Fruit fly (Drosophila melanogaster) whole organism, embryonic: ENCODE measurements around the gene CG42269.

Experiments used
- C15 ChIP-seq: fragments of 200-800 bp; sonication (Bioruptor generic); IDR thresholded peaks from 3 replicates; pipeline ENCODE4 v1.3.6; 2022; ENCODE audit warnings: missing biosample characterization, missing genetic modification characterization
- CG11247 ChIP-seq: fragments of 200-800 bp; sonication (Bioruptor generic); IDR thresholded peaks from 2 replicates; pipeline ENCODE4 v1.3.6; 2022; ENCODE audit warnings: missing biosample characterization, missing genetic modification characterization
- CG11504 ChIP-seq: fragments of 200-800 bp; sonication (Bioruptor generic); optimal IDR thresholded peaks from 3 replicates; lab custom pipeline; 2019; ENCODE audit warnings: missing biosample characterization, mild to moderate bottlenecking, missing genetic modification characterization, moderate library complexity
- CG11560 ChIP-seq: fragments of 200-800 bp; sonication (Bioruptor generic); IDR thresholded peaks from 3 replicates; pipeline ENCODE4 v1.3.6; 2022; ENCODE audit warnings: missing biosample characterization, missing genetic modification characterization
- CG11696 ChIP-seq: fragments of 200-800 bp; sonication (Bioruptor generic); IDR thresholded peaks from 2 replicates; pipeline ENCODE4 v1.3.6; 2022; ENCODE audit warnings: missing biosample characterization, missing genetic modification characterization
- CG12236 ChIP-seq: fragments of 200-800 bp; sonication (Bioruptor generic); optimal IDR thresholded peaks from 2 replicates; lab custom pipeline; 2016; ENCODE audit warnings: missing biosample characterization, missing genetic modification characterization
- CG12744 ChIP-seq: fragments of 200-800 bp; sonication (Bioruptor generic); optimal IDR thresholded peaks from 2 replicates; lab custom pipeline; 2016; ENCODE audit warnings: missing biosample characterization, missing genetic modification characterization
- CG14965 ChIP-seq: fragments of 200-800 bp; sonication (Bioruptor generic); optimal IDR thresholded peaks from 2 replicates; lab custom pipeline; 2016; ENCODE audit warnings: missing biosample characterization, missing genetic modification characterization, borderline replicate concordance
- CG15011 ChIP-seq: fragments of 200-800 bp; sonication (Bioruptor generic); optimal IDR thresholded peaks from 3 replicates; lab custom pipeline; 2018; ENCODE audit warnings: missing biosample characterization, mild to moderate bottlenecking, missing genetic modification characterization
- CG16779 ChIP-seq: fragments of 200-800 bp; sonication (Bioruptor generic); IDR thresholded peaks from 2 replicates; pipeline ENCODE4 v1.3.6; 2022; ENCODE audit warnings: missing biosample characterization, missing genetic modification characterization
- CG17829 ChIP-seq: fragments of 200-800 bp; optimal IDR thresholded peaks from 2 replicates; lab custom pipeline; 2019; ENCODE audit warnings: missing biosample characterization, mild to moderate bottlenecking, missing genetic modification characterization, moderate library complexity
- CG2678 ChIP-seq: fragments of 200-800 bp; sonication (Bioruptor generic); optimal IDR thresholded peaks from 3 replicates; lab custom pipeline; 2019; ENCODE audit warnings: missing biosample characterization, mild to moderate bottlenecking, missing genetic modification characterization, moderate library complexity
- CG31224 ChIP-seq: fragments of 200-800 bp; sonication (Bioruptor generic); IDR thresholded peaks from 2 replicates; pipeline ENCODE4 v1.3.6; 2022; ENCODE audit warnings: missing biosample characterization, missing genetic modification characterization
- CG4424 ChIP-seq: fragments of 200-800 bp; sonication (Bioruptor generic); optimal IDR thresholded peaks from 3 replicates; lab custom pipeline; 2016; ENCODE audit warnings: missing biosample characterization, missing genetic modification characterization
- CG4854 ChIP-seq: fragments of 200-800 bp; sonication (Bioruptor generic); optimal IDR thresholded peaks from 2 replicates; lab custom pipeline; 2016; ENCODE audit warnings: missing biosample characterization, missing genetic modification characterization, inconsistent platforms
- CG7963 ChIP-seq: fragments of 200-800 bp; sonication (Bioruptor generic); IDR thresholded peaks from 3 replicates; pipeline ENCODE4 v1.3.6; 2022; ENCODE audit warnings: missing biosample characterization, missing genetic modification characterization; ENCODE audit not compliant: partially characterized antibody
- CG8281 ChIP-seq: fragments of 200-800 bp; sonication (Bioruptor generic); optimal IDR thresholded peaks from 2 replicates; lab custom pipeline; 2018; ENCODE audit warnings: missing biosample characterization, mild to moderate bottlenecking, missing genetic modification characterization, moderate library complexity
- CG8944 ChIP-seq: fragments of 200-800 bp; sonication (Bioruptor generic); optimal IDR thresholded peaks from 3 replicates; lab custom pipeline; 2016; ENCODE audit warnings: missing biosample characterization, missing genetic modification characterization
- CG9609 ChIP-seq: fragments of 200-800 bp; sonication (Bioruptor generic); optimal IDR thresholded peaks from 3 replicates; lab custom pipeline; 2016; ENCODE audit warnings: missing biosample characterization, missing genetic modification characterization
- CrebB ChIP-seq: fragments of 200-800 bp; sonication (Bioruptor generic); optimal IDR thresholded peaks from 3 replicates; lab custom pipeline; 2018; ENCODE audit warnings: missing biosample characterization, mild to moderate bottlenecking, missing genetic modification characterization
- Doc2 ChIP-seq: fragments of 200-800 bp; sonication (Bioruptor generic); IDR thresholded peaks from 2 replicates; pipeline ENCODE4 v1.3.6; 2022; ENCODE audit warnings: missing biosample characterization, missing genetic modification characterization
- Fer3 ChIP-seq: fragments of 200-800 bp; sonication (Bioruptor generic); optimal IDR thresholded peaks from 2 replicates; lab custom pipeline; 2018; ENCODE audit warnings: missing biosample characterization, mild to moderate bottlenecking, missing genetic modification characterization, moderate library complexity
- GATAe ChIP-seq: fragments of 200-800 bp; sonication (Bioruptor generic); conservative IDR thresholded peaks from 2 replicates; pipeline ENCODE4 v1.3.6; 2022; ENCODE audit warnings: missing biosample characterization, missing genetic modification characterization
- HHEX ChIP-seq: fragments of 200-800 bp; sonication (Bioruptor generic); optimal IDR thresholded peaks from 3 replicates; lab custom pipeline; 2017; ENCODE audit warnings: missing biosample characterization, mild to moderate bottlenecking, missing genetic modification characterization, missing genetic modification reagents
- Hey ChIP-seq: fragments of 200-800 bp; sonication (Bioruptor generic); optimal IDR thresholded peaks from 3 replicates; lab custom pipeline; 2018; ENCODE audit warnings: missing biosample characterization, mild to moderate bottlenecking, missing genetic modification characterization
- Hmx ChIP-seq: fragments of 200-800 bp; sonication (Bioruptor generic); optimal IDR thresholded peaks from 2 replicates; lab custom pipeline; 2016; ENCODE audit warnings: missing biosample characterization, missing genetic modification characterization
- Kr ChIP-seq: fragments of 200-800 bp; sonication (Bioruptor generic); optimal IDR thresholded peaks from 2 replicates; lab custom pipeline; 2017; ENCODE audit warnings: missing biosample characterization, mild to moderate bottlenecking, missing genetic modification characterization
- Optix ChIP-seq: fragments of 200-800 bp; sonication (Bioruptor generic); IDR thresholded peaks from 3 replicates; pipeline ENCODE4 v1.3.6; 2022; ENCODE audit warnings: missing biosample characterization, missing genetic modification characterization
- Rx ChIP-seq: fragments of 200-800 bp; sonication (Bioruptor generic); IDR thresholded peaks from 2 replicates; pipeline ENCODE4 v1.3.6; 2022; ENCODE audit warnings: missing biosample characterization, missing genetic modification characterization
- Sry-β ChIP-seq: fragments of 200-800 bp; sonication (Bioruptor generic); optimal IDR thresholded peaks from 2 replicates; lab custom pipeline; 2018; ENCODE audit warnings: missing biosample characterization, mild to moderate bottlenecking, missing genetic modification characterization, moderate library complexity
- Ssrp ChIP-seq: fragments of 200-800 bp; sonication (Bioruptor generic); optimal IDR thresholded peaks from 2 replicates; lab custom pipeline; 2018; ENCODE audit warnings: missing biosample characterization, mild to moderate bottlenecking, missing genetic modification characterization, moderate library complexity
- TFAM ChIP-seq: fragments of 200-800 bp; sonication (Bioruptor generic); optimal IDR thresholded peaks from 2 replicates; lab custom pipeline; 2017; ENCODE audit warnings: missing biosample characterization, missing genetic modification characterization, inconsistent platforms
- amos ChIP-seq: fragments of 200-800 bp; sonication (Bioruptor generic); IDR thresholded peaks from 2 replicates; pipeline ENCODE4 v1.3.6; 2022; ENCODE audit warnings: missing biosample characterization, missing genetic modification characterization; ENCODE audit not compliant: partially characterized antibody
- bcd ChIP-seq: fragments of 200-800 bp; sonication (Bioruptor generic); optimal IDR thresholded peaks from 2 replicates; lab custom pipeline; 2017; ENCODE audit warnings: missing biosample characterization, mild to moderate bottlenecking, missing genetic modification characterization
- br ChIP-seq: fragments of >200 bp; optimal IDR thresholded peaks from 2 replicates; lab custom pipeline; 2017
- cato ChIP-seq: fragments of 200-800 bp; sonication (Bioruptor generic); optimal IDR thresholded peaks from 2 replicates; lab custom pipeline; 2016; ENCODE audit warnings: missing biosample characterization, missing genetic modification characterization, borderline replicate concordance
- caup ChIP-seq: fragments of 200-800 bp; sonication (Bioruptor generic); optimal IDR thresholded peaks from 3 replicates; lab custom pipeline; 2017; ENCODE audit warnings: missing biosample characterization, mild to moderate bottlenecking, missing genetic modification characterization, moderate library complexity; ENCODE audit not compliant: severe bottlenecking
- danr ChIP-seq: fragments of 200-800 bp; sonication (Bioruptor generic); IDR thresholded peaks from 2 replicates; pipeline ENCODE4 v1.3.6; 2022; ENCODE audit warnings: missing biosample characterization, missing genetic modification characterization
- dysf ChIP-seq: fragments of 200-800 bp; sonication (Bioruptor generic); IDR thresholded peaks from 3 replicates; pipeline ENCODE4 v1.3.6; 2022; ENCODE audit warnings: missing biosample characterization, missing genetic modification characterization
- grau ChIP-seq: fragments of 200-800 bp; optimal IDR thresholded peaks from 3 replicates; lab custom pipeline; 2019; ENCODE audit warnings: missing biosample characterization, mild to moderate bottlenecking, missing genetic modification characterization, moderate library complexity
- gt ChIP-seq: fragments of 200-800 bp; sonication (Bioruptor generic); IDR thresholded peaks from 2 replicates; pipeline ENCODE4 v1.3.6; 2022; ENCODE audit warnings: missing biosample characterization, missing genetic modification characterization
- h ChIP-seq: fragments of >200 bp; optimal IDR thresholded peaks from 2 replicates; lab custom pipeline; 2017
- jing ChIP-seq: fragments of 200-800 bp; sonication (Bioruptor generic); optimal IDR thresholded peaks from 2 replicates; lab custom pipeline; 2018; ENCODE audit warnings: missing biosample characterization, mild to moderate bottlenecking, missing genetic modification characterization
- kni ChIP-seq: fragments of 200-800 bp; sonication (Bioruptor generic); optimal IDR thresholded peaks from 3 replicates; lab custom pipeline; 2017; ENCODE audit warnings: mild to moderate bottlenecking, missing biosample characterization, missing genetic modification reagents, missing genetic modification characterization
- nerfin-1 ChIP-seq: fragments of 200-800 bp; sonication (Bioruptor generic); optimal IDR thresholded peaks from 3 replicates; lab custom pipeline; 2019; ENCODE audit warnings: missing biosample characterization, mild to moderate bottlenecking, missing genetic modification characterization, moderate library complexity
- prd ChIP-seq, 3 experiments: fragments of >200 bp in 2 of 3; fragments of 200-800 bp in 1 of 3; sonication (Bioruptor generic) in 1 of 3; optimal IDR thresholded peaks in 2 of 3; IDR thresholded peaks in 1 of 3; 2 replicates in 2 of 3; 3 replicates in 1 of 3; pipeline versions ENCODE4 v1.3.6 to Lab custom; 2017 to 2022; ENCODE audit warnings: missing biosample characterization in 1 of 3, missing genetic modification characterization in 1 of 3
- repo ChIP-seq: fragments of 200-800 bp; sonication (Bioruptor generic); optimal IDR thresholded peaks from 2 replicates; lab custom pipeline; 2016; ENCODE audit warnings: missing biosample characterization, missing genetic modification characterization
- rib ChIP-seq: fragments of 200-800 bp; sonication (Bioruptor generic); IDR thresholded peaks from 2 replicates; pipeline ENCODE4 v1.3.6; 2022; ENCODE audit warnings: missing biosample characterization, missing genetic modification characterization
- scrt ChIP-seq: fragments of 200-800 bp; sonication (Bioruptor generic); optimal IDR thresholded peaks from 2 replicates; lab custom pipeline; 2018; ENCODE audit warnings: missing biosample characterization, mild to moderate bottlenecking, missing genetic modification characterization, moderate library complexity
- sisA ChIP-seq: fragments of 200-800 bp; sonication (Bioruptor generic); IDR thresholded peaks from 2 replicates; pipeline ENCODE4 v1.3.6; 2022; ENCODE audit warnings: missing biosample characterization, missing genetic modification characterization
- stc ChIP-seq: fragments of 200-800 bp; sonication (Bioruptor generic); IDR thresholded peaks from 2 replicates; pipeline ENCODE4 v1.3.6; 2022; ENCODE audit warnings: missing biosample characterization, missing genetic modification characterization
- sug ChIP-seq: fragments of 200-800 bp; optimal IDR thresholded peaks from 2 replicates; lab custom pipeline; 2019; ENCODE audit warnings: missing biosample characterization, mild to moderate bottlenecking, missing genetic modification characterization, moderate library complexity

Gene CG42269

DNA sequence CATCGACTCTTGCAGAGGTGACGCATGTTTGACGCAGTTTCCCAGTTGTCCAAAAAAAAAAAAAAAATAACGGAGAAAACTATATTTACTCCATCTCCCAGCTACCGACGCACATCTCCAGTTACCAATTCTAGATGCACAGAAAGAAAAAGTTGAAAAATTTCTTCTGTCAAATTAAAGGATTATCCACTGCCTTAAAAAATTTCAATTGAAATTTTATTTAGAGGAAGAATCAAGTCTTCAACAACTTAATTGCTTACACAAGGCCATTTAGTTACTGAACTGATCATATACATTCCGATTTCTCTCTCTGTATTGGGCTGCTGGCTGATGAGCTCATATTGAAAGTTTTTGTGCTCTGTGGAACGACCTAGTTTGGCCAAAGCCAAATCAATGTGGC, 19.9 kb downstream of the CG42269 start (continued):
- no peak for TF ChIP-seq Rx (GFP tag; lab: Robert Waterston, UW)
- no peak for TF ChIP-seq caup (GFP tag; lab: Kevin White, UChicago)
- TF ChIP-seq amos (GFP tag; lab: Robert Waterston, UW): no peak
- no peak for TF ChIP-seq jing
- no peak for TF ChIP-seq Optix (GFP tag; lab: Robert Waterston, UW)
- TF ChIP-seq prd (optimal IDR thresholded peaks at IDR 0.05; lab: Kevin White, UChicago): no peak
- peak; percentile 45; the same call in 1 of the 3 replicates for TF ChIP-seq prd (GFP tag; IDR thresholded peaks at IDR 0.05; lab: Robert Waterston, UW)
- TF ChIP-seq grau (tag; lab: Kevin White, UChicago): peak; percentile 54
- TF ChIP-seq Hey (tag; lab: Kevin White, UChicago): no peak
- TF ChIP-seq nerfin-1 (tag; lab: Kevin White, UChicago): no peak
- TF ChIP-seq CG4424 (GFP tag; lab: Kevin White, UChicago): no peak
- no peak for TF ChIP-seq TFAM
- TF ChIP-seq CrebB (tag; lab: Kevin White, UChicago): no peak
- TF ChIP-seq CG9609 (GFP tag; lab: Kevin White, UChicago): peak; percentile 10
- TF ChIP-seq CG11696 (GFP tag; lab: Robert Waterston, UW): no peak
- TF ChIP-seq kni: no peak
- TF ChIP-seq CG2678: peak; percentile 50
- no peak for TF ChIP-seq CG14965
- TF ChIP-seq CG11504: peak; percentile 13
- TF ChIP-seq CG15011 (GFP tag; lab: Kevin White, UChicago): no peak
- no peak for TF ChIP-seq CG8944 (GFP tag; lab: Kevin White, UChicago)
- TF ChIP-seq CG12744 (GFP tag; lab: Kevin White, UChicago): no peak
- TF ChIP-seq cato (GFP tag; lab: Kevin White, UChicago): no peak
- no peak for TF ChIP-seq CG16779
- no peak for TF ChIP-seq dysf
- TF ChIP-seq C15 (GFP tag; lab: Robert Waterston, UW): no peak
- no peak for TF ChIP-seq GATAe (GFP tag; lab: Robert Waterston, UW)
- no peak for TF ChIP-seq CG4854
- TF ChIP-seq repo (GFP tag; lab: Kevin White, UChicago): no peak
- TF ChIP-seq gt (GFP tag; lab: Robert Waterston, UW): no peak
- TF ChIP-seq bcd: no peak
- no peak for TF ChIP-seq stc (GFP tag; lab: Robert Waterston, UW)
- TF ChIP-seq Sry-β (GFP tag; lab: Kevin White, UChicago): no peak
- no peak for TF ChIP-seq CG17829
- TF ChIP-seq HHEX (GFP tag; lab: Kevin White, UChicago): no peak
- no peak for TF ChIP-seq Kr (GFP tag; lab: Kevin White, UChicago)
- TF ChIP-seq rib (GFP tag; lab: Robert Waterston, UW): no peak
- no peak for TF ChIP-seq CG12236 (GFP tag; lab: Kevin White, UChicago)
- no peak for TF ChIP-seq Doc2 (GFP tag; lab: Robert Waterston, UW)
- no peak for TF ChIP-seq Hmx (GFP tag; lab: Kevin White, UChicago)
- no peak for TF ChIP-seq scrt (GFP tag; lab: Kevin White, UChicago)
- TF ChIP-seq CG11560 (tag; lab: Robert Waterston, UW): no peak
- no peak for TF ChIP-seq sug
- TF ChIP-seq CG11247: no peak
- TF ChIP-seq CG31224 (GFP tag; lab: Robert Waterston, UW): no peak
- no peak for TF ChIP-seq h (lab: Kevin White, UChicago)
- no peak for TF ChIP-seq CG8281 (tag; lab: Kevin White, UChicago)
- peak; percentile 14 for TF ChIP-seq Ssrp (tag; lab: Kevin White, UChicago)
- TF ChIP-seq danr (GFP tag; lab: Robert Waterston, UW): no peak
- no peak for TF ChIP-seq sisA
- TF ChIP-seq Fer3: no peak
- TF ChIP-seq CG7963 (GFP tag; lab: Robert Waterston, UW): no peak
- TF ChIP-seq br (lab: Kevin White, UChicago): no peak
